Fruit fly (Drosophila melanogaster) whole organism, wandering third instar larva: ENCODE results near the gene Cyp316a1.
"Not testable (repeated sequence)": the region's sequence is repeated elsewhere in the genome, so short reads cannot be mapped to it uniquely, and the experiment has no call there.

ENCODE experiments used
- Abd-B ChIP-seq: fragments of >200 bp; optimal IDR thresholded peaks from 2 replicates; lab custom pipeline; 2017; ENCODE audit warnings: missing biosample characterization, missing genetic modification characterization
- CG9705 ChIP-seq: fragments of 200-800 bp; sonication (Bioruptor generic); optimal IDR thresholded peaks from 2 replicates; lab custom pipeline; 2018; ENCODE audit warnings: missing biosample characterization, mild to moderate bottlenecking, missing genetic modification characterization
- CrebA ChIP-seq: fragments of 200-800 bp; sonication (Bioruptor generic); optimal IDR thresholded peaks from 2 replicates; lab custom pipeline; 2016; ENCODE audit warnings: missing biosample characterization, mild to moderate bottlenecking, missing genetic modification characterization, borderline replicate concordance
- Dif ChIP-seq: fragments of 200-275, 200-300 bp; sonication (Bioruptor generic); optimal IDR thresholded peaks from 2 replicates; lab custom pipeline; 2018; ENCODE audit warnings: missing biosample characterization, missing genetic modification characterization; ENCODE audit not compliant: partially characterized antibody
- HLH106 ChIP-seq: fragments of 200-800 bp; optimal IDR thresholded peaks from 3 replicates; lab custom pipeline; 2019; ENCODE audit warnings: missing biosample characterization, mild to moderate bottlenecking, missing genetic modification characterization, moderate library complexity
- Hr78 ChIP-seq: fragments of >200 bp; optimal IDR thresholded peaks from 2 replicates; lab custom pipeline; 2017; ENCODE audit warnings: missing biosample characterization, missing genetic modification characterization
- Myc ChIP-seq: fragments of >200 bp; optimal IDR thresholded peaks from 2 replicates; lab custom pipeline; 2017
- Vsx2 ChIP-seq: fragments of 200-300, 225-300 bp; sonication (Bioruptor generic); optimal IDR thresholded peaks from 2 replicates; lab custom pipeline; 2018; ENCODE audit warnings: missing biosample characterization, missing genetic modification characterization; ENCODE audit not compliant: partially characterized antibody
- br ChIP-seq: fragments of 200-800 bp; sonication (Bioruptor generic); optimal IDR thresholded peaks from 2 replicates; lab custom pipeline; 2016; ENCODE audit warnings: missing biosample characterization, missing genetic modification characterization
- h ChIP-seq: fragments of 200-800 bp; sonication (Bioruptor generic); optimal IDR thresholded peaks from 3 replicates; lab custom pipeline; 2016; ENCODE audit warnings: missing biosample characterization, mild to moderate bottlenecking, missing genetic modification characterization
- pan ChIP-seq: fragments of >200 bp; optimal IDR thresholded peaks from 2 replicates; lab custom pipeline; 2017
- psq ChIP-seq: fragments of 200-800 bp; sonication (Bioruptor generic); optimal IDR thresholded peaks from 3 replicates; lab custom pipeline; 2017; ENCODE audit warnings: missing biosample characterization, mild to moderate bottlenecking, missing genetic modification characterization, moderate library complexity
- sage ChIP-seq: fragments of 200-800 bp; sonication (Bioruptor generic); optimal IDR thresholded peaks from 2 replicates; lab custom pipeline; 2016; ENCODE audit warnings: missing biosample characterization, mild to moderate bottlenecking, missing genetic modification characterization
- woc ChIP-seq: sonication (Bioruptor generic); optimal IDR thresholded peaks from 2 replicates; lab custom pipeline; 2016; ENCODE audit warnings: missing biosample characterization, mild to moderate bottlenecking, missing genetic modification characterization

- TF ChIP-seq Hr78 (GFP tag; lab: Kevin White, UChicago); CG9705 (GFP tag; lab: Kevin White, UChicago); h (GFP tag; lab: Kevin White, UChicago); sage; HLH106 (tag; lab: Kevin White, UChicago); woc (GFP tag; lab: Kevin White, UChicago); br (GFP tag; lab: Kevin White, UChicago); Vsx2 (GFP tag; lab: Kevin White, UChicago); psq (GFP tag; lab: Kevin White, UChicago); Myc; pan; CrebA (GFP tag; lab: Kevin White, UChicago); Abd-B (GFP tag; lab: Kevin White, UChicago); Dif: not testable (repeated sequence)
These were observed 7.1 kb downstream of the Cyp316a1 start, which contains the start of gene CG8539 for dm6 chr3L:7498731-7499130.
